Fruit fly (Drosophila melanogaster) whole organism, embryonic: Measurements from ENCODE around the gene Herc4.

ENCODE experiments used
- C15 ChIP-seq: fragments of 200-800 bp; sonication (Bioruptor generic); IDR thresholded peaks from 3 replicates; pipeline ENCODE4 v1.3.6; 2022; ENCODE audit warnings: missing biosample characterization, missing genetic modification characterization
- CG10543 ChIP-seq: fragments of 200-800 bp; sonication (Bioruptor generic); optimal IDR thresholded peaks from 3 replicates; lab custom pipeline; 2017; ENCODE audit warnings: missing biosample characterization, mild to moderate bottlenecking, missing genetic modification characterization, moderate library complexity
- CG11456 ChIP-seq: fragments of 200-800 bp; sonication (Bioruptor generic); IDR thresholded peaks from 3 replicates; pipeline ENCODE4 v1.3.6; 2022; ENCODE audit warnings: missing biosample characterization, missing genetic modification characterization
- CG12219 ChIP-seq: fragments of 200-800 bp; sonication (Bioruptor generic); optimal IDR thresholded peaks from 3 replicates; lab custom pipeline; 2018; ENCODE audit warnings: missing biosample characterization, mild to moderate bottlenecking, missing genetic modification characterization
- CG12769 ChIP-seq: fragments of 200-800 bp; sonication (Bioruptor generic); optimal IDR thresholded peaks from 2 replicates; lab custom pipeline; 2019; ENCODE audit warnings: missing biosample characterization, mild to moderate bottlenecking, missing genetic modification characterization, moderate library complexity
- CG13287 ChIP-seq: fragments of 200-800 bp; sonication (Bioruptor generic); IDR thresholded peaks from 2 replicates; pipeline ENCODE4 v1.3.6; 2022; ENCODE audit warnings: missing biosample characterization, missing genetic modification characterization; ENCODE audit not compliant: partially characterized antibody
- CG13894 ChIP-seq: fragments of 200-800 bp; sonication (Bioruptor generic); optimal IDR thresholded peaks from 3 replicates; lab custom pipeline; 2018; ENCODE audit warnings: missing biosample characterization, mild to moderate bottlenecking, missing genetic modification characterization, moderate library complexity
- CG15011 ChIP-seq: fragments of 200-800 bp; sonication (Bioruptor generic); optimal IDR thresholded peaks from 3 replicates; lab custom pipeline; 2018; ENCODE audit warnings: missing biosample characterization, mild to moderate bottlenecking, missing genetic modification characterization
- CG17568 ChIP-seq: fragments of 200-800 bp; sonication (Bioruptor generic); optimal IDR thresholded peaks from 2 replicates; lab custom pipeline; 2018; ENCODE audit warnings: missing biosample characterization, mild to moderate bottlenecking, missing genetic modification characterization, moderate library complexity
- CG2199 ChIP-seq: fragments of 200-800 bp; sonication (Bioruptor generic); IDR thresholded peaks from 3 replicates; pipeline ENCODE4 v1.3.6; 2022; ENCODE audit warnings: missing biosample characterization, missing genetic modification characterization
- CG3065 ChIP-seq: fragments of 200-800 bp; sonication (Bioruptor generic); optimal IDR thresholded peaks from 2 replicates; lab custom pipeline; 2016; ENCODE audit warnings: missing biosample characterization, missing genetic modification characterization
- CG34376 ChIP-seq: fragments of 200-800 bp; sonication (Bioruptor generic); optimal IDR thresholded peaks from 2 replicates; lab custom pipeline; 2018; ENCODE audit warnings: missing biosample characterization, mild to moderate bottlenecking, missing genetic modification characterization
- CG4282 ChIP-seq: fragments of 200-800 bp; sonication (Bioruptor generic); optimal IDR thresholded peaks from 2 replicates; lab custom pipeline; 2016; ENCODE audit warnings: missing biosample characterization, missing genetic modification characterization
- CG4820 ChIP-seq: fragments of 200-800 bp; sonication (Bioruptor generic); optimal IDR thresholded peaks from 3 replicates; lab custom pipeline; 2016; ENCODE audit warnings: missing biosample characterization, missing genetic modification characterization
- CG6272 ChIP-seq: fragments of 200-800 bp; sonication (Bioruptor generic); IDR thresholded peaks from 2 replicates; pipeline ENCODE4 v1.3.6; 2022; ENCODE audit warnings: missing biosample characterization, missing genetic modification characterization
- CG7839 ChIP-seq: fragments of 200-800 bp; sonication (Bioruptor generic); optimal IDR thresholded peaks from 3 replicates; lab custom pipeline; 2018; ENCODE audit warnings: missing biosample characterization, mild to moderate bottlenecking, missing genetic modification characterization, moderate library complexity
- CG7928 ChIP-seq: fragments of 200-800 bp; sonication (Bioruptor generic); optimal IDR thresholded peaks from 2 replicates; lab custom pipeline; 2017; ENCODE audit warnings: missing biosample characterization, mild to moderate bottlenecking, missing genetic modification characterization
- CG7987 ChIP-seq: fragments of 200-800 bp; sonication (Bioruptor generic); optimal IDR thresholded peaks from 2 replicates; lab custom pipeline; 2018; ENCODE audit warnings: missing biosample characterization, mild to moderate bottlenecking, missing genetic modification characterization, moderate library complexity
- Chrac-16 ChIP-seq: fragments of 200-800 bp; sonication (Bioruptor generic); optimal IDR thresholded peaks from 3 replicates; lab custom pipeline; 2016; ENCODE audit warnings: missing biosample characterization, missing genetic modification characterization
- Deaf1 ChIP-seq: fragments of 200-800 bp; optimal IDR thresholded peaks from 3 replicates; lab custom pipeline; 2019; ENCODE audit warnings: missing biosample characterization, mild to moderate bottlenecking, missing genetic modification characterization, moderate library complexity
- Ets97D ChIP-seq: fragments of 200-800 bp; sonication (Bioruptor generic); optimal IDR thresholded peaks from 3 replicates; lab custom pipeline; 2016; ENCODE audit warnings: missing biosample characterization, missing genetic modification characterization
- Fer1 ChIP-seq: fragments of 200-800 bp; sonication (Bioruptor generic); optimal IDR thresholded peaks from 2 replicates; lab custom pipeline; 2017; ENCODE audit warnings: missing biosample characterization, mild to moderate bottlenecking, missing genetic modification characterization
- Lhr ChIP-seq: fragments of 200-800 bp; sonication (Bioruptor generic); optimal IDR thresholded peaks from 3 replicates; lab custom pipeline; 2017; ENCODE audit warnings: mild to moderate bottlenecking, missing biosample characterization, missing genetic modification reagents, missing genetic modification characterization
- Med ChIP-seq: fragments of 200-800 bp; sonication (Bioruptor generic); peaks from one replicate; lab custom pipeline; 2016; ENCODE audit warnings: missing biosample characterization, missing genetic modification characterization, mild to moderate bottlenecking, inconsistent platforms, moderate library complexity
- NFAT ChIP-seq: fragments of 200-800 bp; sonication (Bioruptor generic); IDR thresholded peaks from 2 replicates; pipeline ENCODE4 v1.3.6; 2022; ENCODE audit warnings: missing biosample characterization, missing genetic modification characterization
- Nf-YA ChIP-seq: fragments of 200-800 bp; sonication (Bioruptor generic); IDR thresholded peaks from 2 replicates; pipeline ENCODE4 v1.3.6; 2022; ENCODE audit warnings: missing biosample characterization, missing genetic modification characterization
- NfI ChIP-seq: fragments of 200-800 bp; sonication (Bioruptor generic); optimal IDR thresholded peaks from 3 replicates; lab custom pipeline; 2018; ENCODE audit warnings: missing biosample characterization, mild to moderate bottlenecking, missing genetic modification characterization, moderate library complexity
- Poxn ChIP-seq: fragments of 200-800 bp; sonication (Bioruptor generic); IDR thresholded peaks from 2 replicates; pipeline ENCODE4 v1.3.6; 2022; ENCODE audit warnings: missing biosample characterization, missing genetic modification characterization
- Rx ChIP-seq: fragments of 200-800 bp; sonication (Bioruptor generic); IDR thresholded peaks from 2 replicates; pipeline ENCODE4 v1.3.6; 2022; ENCODE audit warnings: missing biosample characterization, missing genetic modification characterization
- Sin3A ChIP-seq: fragments of >200 bp; optimal IDR thresholded peaks from 2 replicates; lab custom pipeline; 2018
- bbx ChIP-seq: fragments of 200-800 bp; sonication (Bioruptor generic); IDR thresholded peaks from 2 replicates; pipeline ENCODE4 v1.3.6; 2022; ENCODE audit warnings: missing biosample characterization, missing genetic modification characterization; ENCODE audit not compliant: partially characterized antibody
- br ChIP-seq: fragments of >200 bp; optimal IDR thresholded peaks from 2 replicates; lab custom pipeline; 2017
- cad ChIP-seq: fragments of >200 bp; optimal IDR thresholded peaks from 2 replicates; lab custom pipeline; 2017; ENCODE audit warnings: missing biosample characterization, missing genetic modification characterization
- chinmo ChIP-seq: fragments of 200-800 bp; sonication (Bioruptor generic); IDR thresholded peaks from 4 replicates; pipeline ENCODE4 v1.3.6; 2022; ENCODE audit warnings: missing biosample characterization, missing genetic modification characterization; ENCODE audit not compliant: partially characterized antibody
- chm ChIP-seq: fragments of 200-800 bp; sonication (Bioruptor generic); IDR thresholded peaks from 2 replicates; pipeline ENCODE4 v1.3.6; 2022; ENCODE audit warnings: missing biosample characterization, missing genetic modification characterization
- dmrt11E ChIP-seq: fragments of 200-800 bp; sonication (Bioruptor generic); optimal IDR thresholded peaks from 3 replicates; lab custom pipeline; 2018; ENCODE audit warnings: missing biosample characterization, mild to moderate bottlenecking, missing genetic modification characterization, moderate library complexity
- fu2 ChIP-seq: fragments of 200-800 bp; sonication (Bioruptor generic); optimal IDR thresholded peaks from 2 replicates; lab custom pipeline; 2016; ENCODE audit warnings: missing biosample characterization, missing genetic modification characterization
- mam ChIP-seq: fragments of 200-800 bp; sonication (Bioruptor generic); optimal IDR thresholded peaks from 3 replicates; lab custom pipeline; 2016; ENCODE audit warnings: missing biosample characterization, missing genetic modification characterization
- mirr ChIP-seq: fragments of 200-800 bp; sonication (Bioruptor generic); optimal IDR thresholded peaks from 3 replicates; lab custom pipeline; 2018; ENCODE audit warnings: missing biosample characterization, mild to moderate bottlenecking, missing genetic modification characterization
- nau ChIP-seq: fragments of 200-800 bp; sonication (Bioruptor generic); optimal IDR thresholded peaks from 3 replicates; lab custom pipeline; 2017; ENCODE audit warnings: missing biosample characterization, mild to moderate bottlenecking, missing genetic modification characterization, missing genetic modification reagents
- pan ChIP-seq, 4 experiments: fragments of >200 bp in 3 of 4; fragments of 200-800 bp in 1 of 4; sonication (Bioruptor generic) in 1 of 4; optimal IDR thresholded peaks in 3 of 4; IDR thresholded peaks in 1 of 4; 2 replicates each; pipeline versions ENCODE4 v1.3.6 to Lab custom; 2017 to 2022; ENCODE audit warnings: missing biosample characterization in 2 of 4, missing genetic modification characterization in 2 of 4, mixed read lengths in 1 of 4
- peb ChIP-seq: fragments of 200-800 bp; sonication (Bioruptor generic); IDR thresholded peaks from 2 replicates; pipeline ENCODE4 v1.3.6; 2022; ENCODE audit warnings: missing biosample characterization, missing genetic modification characterization
- pros ChIP-seq: fragments of 200-800 bp; sonication (Bioruptor generic); optimal IDR thresholded peaks from 3 replicates; lab custom pipeline; 2019; ENCODE audit warnings: missing biosample characterization, mild to moderate bottlenecking, missing genetic modification characterization, moderate library complexity
- repo ChIP-seq: fragments of 200-800 bp; sonication (Bioruptor generic); optimal IDR thresholded peaks from 2 replicates; lab custom pipeline; 2016; ENCODE audit warnings: missing biosample characterization, missing genetic modification characterization
- rib ChIP-seq: fragments of 200-800 bp; sonication (Bioruptor generic); IDR thresholded peaks from 2 replicates; pipeline ENCODE4 v1.3.6; 2022; ENCODE audit warnings: missing biosample characterization, missing genetic modification characterization
- run ChIP-seq: fragments of 200-800 bp; sonication (Bioruptor generic); optimal IDR thresholded peaks from 3 replicates; lab custom pipeline; 2018; ENCODE audit warnings: missing biosample characterization, mild to moderate bottlenecking, missing genetic modification characterization
- sc ChIP-seq, 3 experiments: fragments of >200 bp in 2 of 3; fragments of 200-800 bp in 1 of 3; sonication (Bioruptor generic) in 1 of 3; optimal IDR thresholded peaks; 2 replicates in 2 of 3; 3 replicates in 1 of 3; lab custom pipeline; 2017; ENCODE audit warnings: mild to moderate bottlenecking in 1 of 3, missing biosample characterization in 1 of 3, missing genetic modification characterization in 1 of 3, missing genetic modification reagents in 1 of 3
- sens ChIP-seq: fragments of 200-800 bp; sonication (Bioruptor generic); peaks from one replicate; lab custom pipeline; 2016; ENCODE audit warnings: missing biosample characterization, missing genetic modification characterization
- sna ChIP-seq: fragments of 200-800 bp; sonication (Bioruptor generic); IDR thresholded peaks from 2 replicates; pipeline ENCODE4 v1.3.6; 2022; ENCODE audit warnings: missing biosample characterization, missing genetic modification characterization; ENCODE audit not compliant: partially characterized antibody
- so ChIP-seq: fragments of 200-800 bp; sonication (Bioruptor generic); IDR thresholded peaks from 3 replicates; pipeline ENCODE4 v1.3.6; 2022; ENCODE audit warnings: missing biosample characterization, missing genetic modification characterization
- twi ChIP-seq: fragments of 200-800 bp; optimal IDR thresholded peaks from 2 replicates; lab custom pipeline; 2019; ENCODE audit warnings: missing biosample characterization, mild to moderate bottlenecking, missing genetic modification characterization, moderate library complexity
- vfl ChIP-seq: fragments of 200-800 bp; sonication (Bioruptor generic); optimal IDR thresholded peaks from 2 replicates; lab custom pipeline; 2016; ENCODE audit warnings: missing biosample characterization, missing genetic modification characterization

The Herc4 gene

DNA sequence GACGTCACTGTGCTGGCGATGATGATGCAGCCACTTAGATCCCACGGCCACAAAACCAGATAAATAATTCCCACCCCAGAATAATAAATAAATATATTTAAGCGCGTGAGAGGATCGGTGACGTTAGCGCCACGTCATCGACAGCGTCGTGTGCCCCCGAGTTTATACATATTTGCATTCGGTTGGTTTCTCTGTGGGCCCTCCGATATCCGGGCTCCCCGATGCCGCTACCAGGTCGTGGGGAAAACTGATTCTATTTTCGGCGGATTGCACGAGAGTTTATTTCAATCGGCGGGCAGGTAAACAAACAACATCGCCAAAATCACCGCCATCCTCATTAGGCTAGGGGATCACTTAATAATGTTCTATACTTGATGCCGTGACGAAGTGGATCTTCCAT is 40.7 kb downstream of the Herc4 start:
- TF ChIP-seq sc (optimal IDR thresholded peaks at IDR 0.05; lab: Kevin White, UChicago), result no peak
- no peak for TF ChIP-seq sc (GFP tag; optimal IDR thresholded peaks at IDR 0.05; lab: Kevin White, UChicago)
- TF ChIP-seq CG17568 (GFP tag; lab: Kevin White, UChicago), result no peak
- no peak for TF ChIP-seq Fer1
- no peak for TF ChIP-seq fu2
- TF ChIP-seq CG2199 (GFP tag; lab: Robert Waterston, UW), result no peak
- TF ChIP-seq chinmo (GFP tag; lab: Robert Waterston, UW), result 0 out of 4 replicates have a peak, but pooled peaks have one; percentile 63
- no peak for TF ChIP-seq Ets97D
- no peak for TF ChIP-seq nau (GFP tag; lab: Kevin White, UChicago)
- no peak for TF ChIP-seq CG15011
- peak; percentile 54 for TF ChIP-seq Deaf1 (tag; lab: Kevin White, UChicago)
- TF ChIP-seq vfl (GFP tag; lab: Kevin White, UChicago), result no peak
- no peak for TF ChIP-seq bbx (GFP tag; lab: Robert Waterston, UW)
- no peak for TF ChIP-seq chm (GFP tag; lab: Robert Waterston, UW)
- no peak for TF ChIP-seq CG7987
- TF ChIP-seq mam (GFP tag; lab: Kevin White, UChicago), result no peak
- no peak for TF ChIP-seq Lhr (GFP tag; lab: Kevin White, UChicago)
- TF ChIP-seq repo (GFP tag; lab: Kevin White, UChicago), result no peak
- no peak for TF ChIP-seq CG3065 (GFP tag; lab: Kevin White, UChicago)
- TF ChIP-seq CG6272 (GFP tag; lab: Robert Waterston, UW), result no peak
- TF ChIP-seq Med (GFP tag; lab: Kevin White, UChicago), result peak; percentile 37
- no peak for TF ChIP-seq NfI (GFP tag; lab: Kevin White, UChicago)
- TF ChIP-seq CG12769 (tag; lab: Kevin White, UChicago), result peak; percentile 84
- TF ChIP-seq CG10543 (GFP tag; lab: Kevin White, UChicago), result peak; percentile 8
- TF ChIP-seq rib (GFP tag; lab: Robert Waterston, UW), result no peak
- TF ChIP-seq Sin3A (lab: Kevin White, UChicago), result no peak
- no peak for TF ChIP-seq sna
- no peak for TF ChIP-seq pan (optimal IDR thresholded peaks at IDR 0.05; lab: Kevin White, UChicago)
- no peak for TF ChIP-seq pan (GFP tag; optimal IDR thresholded peaks at IDR 0.05 in 1 of 2, IDR thresholded peaks at IDR 0.05 in 1 of 2)
- TF ChIP-seq Nf-YA (GFP tag; lab: Robert Waterston, UW), result no peak
- TF ChIP-seq CG4820 (GFP tag; lab: Kevin White, UChicago), result no peak
- 0 out of 3 replicates have a peak, but pooled peaks have one; percentile 54 for TF ChIP-seq so (GFP tag; lab: Robert Waterston, UW)
- no peak for TF ChIP-seq CG12219 (GFP tag; lab: Kevin White, UChicago)
- no peak for TF ChIP-seq Chrac-16
- no peak for TF ChIP-seq C15 (GFP tag; lab: Robert Waterston, UW)

DNA sequence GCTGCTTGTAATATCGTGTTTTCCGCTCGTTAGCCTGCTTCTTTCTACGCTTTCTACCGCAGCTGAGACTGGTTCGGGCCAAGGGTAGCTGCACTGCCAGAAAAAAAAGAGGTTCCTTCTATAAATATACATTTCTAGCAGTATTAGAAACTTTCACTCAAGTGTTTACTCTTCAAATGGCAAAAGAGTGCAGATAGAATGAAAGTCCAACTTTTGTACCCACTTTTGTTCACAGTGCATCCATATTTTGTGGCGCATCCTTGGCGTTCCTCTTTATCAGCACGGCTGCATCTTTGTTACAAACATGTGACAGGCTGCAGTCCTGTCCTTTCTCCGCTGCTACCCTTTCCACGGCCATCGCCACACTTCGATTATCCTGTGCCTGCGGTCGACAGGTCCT is 44.8 kb downstream of the Herc4 start:
- TF ChIP-seq twi (tag; lab: Kevin White, UChicago) (no peak), sens (GFP tag; lab: Kevin White, UChicago) (peak; percentile 74), br (no peak), dmrt11E (tag; lab: Kevin White, UChicago) (peak; percentile 36), mirr (GFP tag; lab: Kevin White, UChicago) (no peak), pros (GFP tag; lab: Kevin White, UChicago) (no peak), CG7928 (no peak), cad (GFP tag; lab: Kevin White, UChicago) (no peak), peb (GFP tag; lab: Robert Waterston, UW) (no peak), CG7839 (tag; lab: Kevin White, UChicago) (no peak), Poxn (GFP tag; lab: Robert Waterston, UW) (no peak), run (tag; lab: Kevin White, UChicago) (no peak), Ets97D (no peak), Med (GFP tag; lab: Kevin White, UChicago) (peak; percentile 33), CG11456 (no peak), NFAT (GFP tag; lab: Robert Waterston, UW) (no peak), CG4282 (GFP tag; lab: Kevin White, UChicago) (no peak), CG13894 (no peak), CG13287 (GFP tag; lab: Robert Waterston, UW) (no peak), CG34376 (GFP tag; lab: Kevin White, UChicago) (no peak), Rx (GFP tag; lab: Robert Waterston, UW) (no peak)
